Fruit fly (Drosophila melanogaster) whole organism, embryonic: ENCODE results near the gene Nf1.

Source experiments
- Aef1 ChIP-seq: fragments of 200-800 bp; sonication (Bioruptor generic); IDR thresholded peaks from 3 replicates; pipeline ENCODE4 v1.3.6; 2022; ENCODE audit warnings: missing biosample characterization, missing genetic modification characterization
- Antp ChIP-seq: fragments of 200-800 bp; sonication (Bioruptor generic); optimal IDR thresholded peaks from 3 replicates; lab custom pipeline; 2016; ENCODE audit warnings: missing biosample characterization, missing genetic modification characterization
- CG11695 ChIP-seq: fragments of 200-800 bp; sonication (Bioruptor generic); IDR thresholded peaks from 3 replicates; pipeline ENCODE4 v1.3.6; 2022; ENCODE audit warnings: missing biosample characterization, missing genetic modification characterization
- CG12155 ChIP-seq: fragments of 200-800 bp; sonication (Bioruptor generic); optimal IDR thresholded peaks from 3 replicates; lab custom pipeline; 2016; ENCODE audit warnings: missing biosample characterization, missing genetic modification characterization
- CG12769 ChIP-seq: fragments of 200-800 bp; sonication (Bioruptor generic); optimal IDR thresholded peaks from 2 replicates; lab custom pipeline; 2019; ENCODE audit warnings: missing biosample characterization, mild to moderate bottlenecking, missing genetic modification characterization, moderate library complexity
- CG13775 ChIP-seq: fragments of 200-800 bp; sonication (Bioruptor generic); optimal IDR thresholded peaks from 3 replicates; lab custom pipeline; 2017; ENCODE audit warnings: missing biosample characterization, mild to moderate bottlenecking, missing genetic modification characterization
- CG15601 ChIP-seq: fragments of 200-800 bp; sonication (Bioruptor generic); optimal IDR thresholded peaks from 3 replicates; lab custom pipeline; 2019; ENCODE audit warnings: missing biosample characterization, mild to moderate bottlenecking, missing genetic modification characterization, moderate library complexity
- CG16815 ChIP-seq: fragments of 200-800 bp; sonication (Bioruptor generic); optimal IDR thresholded peaks from 3 replicates; lab custom pipeline; 2017; ENCODE audit warnings: missing biosample characterization, mild to moderate bottlenecking, missing genetic modification characterization
- CG2202 ChIP-seq: fragments of 200-800 bp; sonication (Bioruptor generic); optimal IDR thresholded peaks from 2 replicates; lab custom pipeline; 2018; ENCODE audit warnings: missing biosample characterization, mild to moderate bottlenecking, missing genetic modification characterization
- CG2712 ChIP-seq: fragments of 200-800 bp; optimal IDR thresholded peaks from 3 replicates; lab custom pipeline; 2019; ENCODE audit warnings: missing biosample characterization, mild to moderate bottlenecking, missing genetic modification characterization, moderate library complexity
- CG2889 ChIP-seq: fragments of 200-800 bp; sonication (Bioruptor generic); IDR thresholded peaks from 3 replicates; pipeline ENCODE4 v1.3.6; 2022; ENCODE audit warnings: missing biosample characterization, missing genetic modification characterization
- CG31224 ChIP-seq: fragments of 200-800 bp; sonication (Bioruptor generic); IDR thresholded peaks from 2 replicates; pipeline ENCODE4 v1.3.6; 2022; ENCODE audit warnings: missing biosample characterization, missing genetic modification characterization
- CG5953 ChIP-seq: fragments of 200-800 bp; sonication (Bioruptor generic); IDR thresholded peaks from 2 replicates; pipeline ENCODE4 v1.3.6; 2022; ENCODE audit warnings: missing biosample characterization, missing genetic modification characterization
- CG6272 ChIP-seq: fragments of 200-800 bp; sonication (Bioruptor generic); IDR thresholded peaks from 2 replicates; pipeline ENCODE4 v1.3.6; 2022; ENCODE audit warnings: missing biosample characterization, missing genetic modification characterization
- CG6765 ChIP-seq: fragments of 200-800 bp; sonication (Bioruptor generic); optimal IDR thresholded peaks from 3 replicates; lab custom pipeline; 2017; ENCODE audit warnings: missing biosample characterization, mild to moderate bottlenecking, missing genetic modification characterization
- CG6854 ChIP-seq: fragments of 200-800 bp; sonication (Bioruptor generic); optimal IDR thresholded peaks from 3 replicates; lab custom pipeline; 2017; ENCODE audit warnings: missing biosample characterization, mild to moderate bottlenecking, missing genetic modification characterization
- CG8478 ChIP-seq: fragments of >200 bp; optimal IDR thresholded peaks from 2 replicates; lab custom pipeline; 2018
- D19B ChIP-seq: fragments of 200-800 bp; sonication (Bioruptor generic); optimal IDR thresholded peaks from 2 replicates; lab custom pipeline; 2017; ENCODE audit warnings: missing biosample characterization, mild to moderate bottlenecking, missing genetic modification characterization
- Fer3 ChIP-seq: fragments of 200-800 bp; sonication (Bioruptor generic); optimal IDR thresholded peaks from 2 replicates; lab custom pipeline; 2018; ENCODE audit warnings: missing biosample characterization, mild to moderate bottlenecking, missing genetic modification characterization, moderate library complexity
- Hsf ChIP-seq: fragments of 200-800 bp; sonication (Bioruptor generic); optimal IDR thresholded peaks from 3 replicates; lab custom pipeline; 2016; ENCODE audit warnings: missing biosample characterization, missing genetic modification characterization
- Kr ChIP-seq: fragments of 200-800 bp; sonication (Bioruptor generic); optimal IDR thresholded peaks from 2 replicates; lab custom pipeline; 2017; ENCODE audit warnings: missing biosample characterization, mild to moderate bottlenecking, missing genetic modification characterization
- Nf-YC ChIP-seq: fragments of 200-800 bp; optimal IDR thresholded peaks from 3 replicates; lab custom pipeline; 2019; ENCODE audit warnings: missing biosample characterization, mild to moderate bottlenecking, missing genetic modification characterization, moderate library complexity
- Ptx1 ChIP-seq: fragments of 200-800 bp; sonication (Bioruptor generic); IDR thresholded peaks from 2 replicates; pipeline ENCODE4 v1.3.6; 2022; ENCODE audit warnings: missing biosample characterization, missing genetic modification characterization
- Sox102F ChIP-seq: fragments of 200-800 bp; sonication (Bioruptor generic); optimal IDR thresholded peaks from 2 replicates; lab custom pipeline; 2018; ENCODE audit warnings: missing biosample characterization, mild to moderate bottlenecking, missing genetic modification characterization, moderate library complexity
- Usf ChIP-seq: fragments of 200-800 bp; sonication (Bioruptor generic); optimal IDR thresholded peaks from 2 replicates; lab custom pipeline; 2017; ENCODE audit warnings: missing genotype, missing biosample characterization, missing genetic modification characterization
- Xrp1 ChIP-seq: fragments of 200-800 bp; sonication (Bioruptor generic); IDR thresholded peaks from 2 replicates; pipeline ENCODE4 v1.3.6; 2022; ENCODE audit warnings: missing biosample characterization, missing genetic modification characterization
- ara ChIP-seq: fragments of 200-800 bp; sonication (Bioruptor generic); IDR thresholded peaks from 2 replicates; pipeline ENCODE4 v1.3.6; 2022; ENCODE audit warnings: missing biosample characterization, missing genetic modification characterization
- ato ChIP-seq: fragments of 200-800 bp; sonication (Bioruptor generic); IDR thresholded peaks from 2 replicates; pipeline ENCODE4 v1.3.6; 2022; ENCODE audit warnings: missing biosample characterization, missing genetic modification characterization; ENCODE audit not compliant: partially characterized antibody
- chm ChIP-seq: fragments of 200-800 bp; sonication (Bioruptor generic); IDR thresholded peaks from 2 replicates; pipeline ENCODE4 v1.3.6; 2022; ENCODE audit warnings: missing biosample characterization, missing genetic modification characterization
- crol ChIP-seq: fragments of 200-800 bp; sonication (Bioruptor generic); IDR thresholded peaks from 2 replicates; pipeline ENCODE4 v1.3.6; 2022; ENCODE audit warnings: missing biosample characterization, missing genetic modification characterization
- eve ChIP-seq, 2 experiments: fragments of >200 bp; optimal IDR thresholded peaks; 2 replicates each; lab custom pipeline; 2017; ENCODE audit warnings: missing biosample characterization in 2 of 2, missing genetic modification characterization in 2 of 2
- gcm ChIP-seq: fragments of 200-800 bp; sonication (Bioruptor generic); optimal IDR thresholded peaks from 2 replicates; lab custom pipeline; 2019; ENCODE audit warnings: missing biosample characterization, mild to moderate bottlenecking, missing genetic modification characterization, moderate library complexity
- mld ChIP-seq: fragments of 200-800 bp; sonication (Bioruptor generic); IDR thresholded peaks from 3 replicates; pipeline ENCODE4 v1.3.6; 2022; ENCODE audit warnings: missing biosample characterization, missing genetic modification characterization; ENCODE audit not compliant: partially characterized antibody
- nerfin-2 ChIP-seq: fragments of 200-800 bp; sonication (Bioruptor generic); IDR thresholded peaks from 2 replicates; pipeline ENCODE4 v1.3.6; 2022; ENCODE audit warnings: missing biosample characterization, missing genetic modification characterization; ENCODE audit not compliant: partially characterized antibody
- org-1 ChIP-seq: fragments of 200-800 bp; sonication (Bioruptor generic); optimal IDR thresholded peaks from 2 replicates; lab custom pipeline; 2017; ENCODE audit warnings: missing biosample characterization, missing genetic modification characterization
- pnt ChIP-seq: fragments of 200-800 bp; sonication (Bioruptor generic); optimal IDR thresholded peaks from 3 replicates; lab custom pipeline; 2016; ENCODE audit warnings: missing biosample characterization, missing genetic modification characterization
- row ChIP-seq: fragments of 200-800 bp; sonication (Bioruptor generic); IDR thresholded peaks from 3 replicates; pipeline ENCODE4 v1.3.6; 2022; ENCODE audit warnings: missing biosample characterization, missing genetic modification characterization
- sim ChIP-seq: fragments of 200-800 bp; sonication (Bioruptor generic); IDR thresholded peaks from 2 replicates; pipeline ENCODE4 v1.3.6; 2022; ENCODE audit warnings: missing biosample characterization, missing genetic modification characterization
- slbo ChIP-seq: fragments of 200-800 bp; sonication (Bioruptor generic); IDR thresholded peaks from 2 replicates; pipeline ENCODE4 v1.3.6; 2022; ENCODE audit warnings: missing biosample characterization, missing genetic modification characterization
- sob ChIP-seq: fragments of 200-800 bp; sonication (Bioruptor generic); IDR thresholded peaks from 2 replicates; pipeline ENCODE4 v1.3.6; 2022; ENCODE audit warnings: missing biosample characterization, missing genetic modification characterization
- stc ChIP-seq: fragments of 200-800 bp; sonication (Bioruptor generic); IDR thresholded peaks from 2 replicates; pipeline ENCODE4 v1.3.6; 2022; ENCODE audit warnings: missing biosample characterization, missing genetic modification characterization
- tin ChIP-seq: fragments of 200-800 bp; sonication (Bioruptor generic); optimal IDR thresholded peaks from 3 replicates; lab custom pipeline; 2016; ENCODE audit warnings: missing biosample characterization, missing genetic modification characterization
- tio ChIP-seq: fragments of 200-800 bp; sonication (Bioruptor generic); optimal IDR thresholded peaks from 2 replicates; lab custom pipeline; 2017; ENCODE audit warnings: missing biosample characterization, missing genetic modification characterization, inconsistent platforms
- tna ChIP-seq: fragments of 200-800 bp; sonication (Bioruptor generic); IDR thresholded peaks from 2 replicates; pipeline ENCODE4 v1.3.6; 2022; ENCODE audit warnings: missing biosample characterization, missing genetic modification characterization; ENCODE audit not compliant: partially characterized antibody
- trh ChIP-seq: fragments of 200-800 bp; sonication (Bioruptor generic); optimal IDR thresholded peaks from 2 replicates; lab custom pipeline; 2016; ENCODE audit warnings: missing biosample characterization, missing genetic modification characterization
- ttk ChIP-seq: fragments of 200-800 bp; sonication (Bioruptor generic); IDR thresholded peaks from 2 replicates; pipeline ENCODE4 v2.1.2; 2022; ENCODE audit warnings: missing biosample characterization, missing genetic modification characterization
- z ChIP-seq: fragments of 200-800 bp; sonication (Bioruptor generic); IDR thresholded peaks from 3 replicates; pipeline ENCODE4 v1.3.6; 2022; ENCODE audit warnings: missing biosample characterization, missing genetic modification characterization
- zen ChIP-seq: fragments of 200-800 bp; sonication (Bioruptor generic); optimal IDR thresholded peaks from 3 replicates; lab custom pipeline; 2018; ENCODE audit warnings: missing biosample characterization, mild to moderate bottlenecking, missing genetic modification characterization, moderate library complexity
- zf30C ChIP-seq: fragments of 200-800 bp; sonication (Bioruptor generic); optimal IDR thresholded peaks from 3 replicates; lab custom pipeline; 2018; ENCODE audit warnings: missing biosample characterization, mild to moderate bottlenecking, missing genetic modification characterization

The Nf1 gene

DNA sequence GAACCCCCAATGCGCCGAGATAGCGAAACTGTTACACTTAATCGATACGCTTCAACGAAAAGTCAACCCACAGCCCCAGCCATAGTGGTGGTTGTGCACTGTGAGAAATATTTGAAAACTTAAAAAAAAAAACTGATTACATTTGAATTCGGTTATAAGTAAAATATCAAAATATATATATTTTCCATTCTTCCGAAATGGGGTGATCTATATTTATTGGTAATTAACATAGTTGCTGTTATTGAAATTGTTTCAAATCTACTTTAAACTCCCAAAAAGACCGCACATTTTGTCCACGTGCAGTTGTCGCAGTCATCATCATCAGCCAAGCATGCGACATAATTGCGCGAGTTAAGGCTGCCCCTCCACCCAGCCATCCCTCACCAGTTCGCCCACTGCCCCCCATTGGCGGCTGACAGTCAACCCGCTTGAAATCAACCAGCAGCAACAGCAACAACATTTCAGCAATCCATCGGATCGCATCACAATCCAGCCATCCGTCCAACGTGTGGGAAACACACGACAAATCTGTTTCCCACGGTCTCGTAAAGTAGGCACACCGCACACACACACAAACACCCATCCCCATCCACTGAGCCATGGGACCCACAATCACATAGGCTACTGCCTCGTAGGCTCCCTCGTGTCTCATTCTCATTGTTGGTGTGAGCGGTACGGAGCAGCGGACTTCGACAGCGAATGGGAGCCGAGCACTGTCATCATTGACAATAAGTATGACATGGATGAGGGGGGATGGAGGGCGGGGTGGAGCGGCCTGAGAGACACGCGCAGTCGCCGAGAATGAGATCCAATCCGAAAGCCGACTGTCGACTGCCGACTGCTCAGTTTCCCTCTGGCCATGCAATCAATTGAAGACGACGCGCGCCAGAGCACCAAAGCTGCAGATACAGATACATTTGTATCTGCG lies 37.7 kb downstream of the Nf1 start (continued):
- TF ChIP-seq ara (GFP tag; lab: Robert Waterston, UW) (peak; percentile 72), tin (GFP tag; lab: Kevin White, UChicago) (peak; percentile 45), CG6272 (no peak), Sox102F (peak; percentile 78), z (0 out of 3 replicates have a peak, but pooled peaks have one; percentile 28), org-1 (GFP tag; lab: Kevin White, UChicago) (peak; percentile 60), CG6765 (peak; percentile 30), chm (GFP tag; lab: Robert Waterston, UW) (peak; percentile 8; the same call in 1 of the 2 replicates), CG15601 (tag; lab: Kevin White, UChicago) (peak; percentile 57), CG12155 (GFP tag; lab: Kevin White, UChicago) (peak; percentile 33), CG6854 (GFP tag; lab: Kevin White, UChicago) (peak; percentile 49), tio (GFP tag; lab: Kevin White, UChicago) (peak; percentile 50), mld (GFP tag; lab: Robert Waterston, UW) (no peak), tna (GFP tag; lab: Robert Waterston, UW) (no peak), CG5953 (GFP tag; lab: Robert Waterston, UW) (0 out of 2 replicates have a peak, but pooled peaks have one; percentile 26), CG12769 (tag; lab: Kevin White, UChicago) (peak; percentile 96), Aef1 (GFP tag; lab: Robert Waterston, UW) (peak; percentile 34; the same call in 1 of the 3 replicates), pnt (no peak), Nf-YC (tag; lab: Kevin White, UChicago) (peak; percentile 98), eve (GFP tag; optimal IDR thresholded peaks at IDR 0.05; lab: Kevin White, UChicago) (no peak), CG13775 (peak; percentile 49), CG11695 (GFP tag; lab: Robert Waterston, UW) (peak; percentile 73; the same call in 1 of the 3 replicates), CG2712 (tag; lab: Kevin White, UChicago) (peak; percentile 71), Antp (no peak), CG2889 (GFP tag; lab: Robert Waterston, UW) (0 out of 3 replicates have a peak, but pooled peaks have one; percentile 43), Kr (GFP tag; lab: Kevin White, UChicago) (no peak), Usf (GFP tag; lab: Kevin White, UChicago) (peak; percentile 1), crol (GFP tag; lab: Robert Waterston, UW) (peak; percentile 100), CG8478 (lab: Kevin White, UChicago) (peak; percentile 82), Hsf (GFP tag; lab: Kevin White, UChicago) (peak; percentile 22), zf30C (peak; percentile 72), Ptx1 (GFP tag; lab: Robert Waterston, UW) (peak; percentile 75), gcm (GFP tag; lab: Kevin White, UChicago) (peak; percentile 49), Xrp1 (GFP tag; lab: Robert Waterston, UW) (peak; percentile 78), Fer3 (tag; lab: Kevin White, UChicago) (peak; percentile 47), trh (GFP tag; lab: Kevin White, UChicago) (peak; percentile 43), slbo (peak; percentile 43), stc (GFP tag; lab: Robert Waterston, UW) (peak; percentile 70), sim (GFP tag; lab: Robert Waterston, UW) (peak; percentile 60; the same call in 1 of the 2 replicates), sob (GFP tag; lab: Robert Waterston, UW) (peak; percentile 57), zen (tag; lab: Kevin White, UChicago) (peak; percentile 47), row (GFP tag; lab: Robert Waterston, UW) (peak; percentile 66), CG2202 (tag; lab: Kevin White, UChicago) (peak; percentile 36), CG31224 (GFP tag; lab: Robert Waterston, UW) (0 out of 2 replicates have a peak, but pooled peaks have one; percentile 11), ttk (GFP tag; lab: Robert Waterston, UW) (peak; percentile 54; the same call in 1 of the 2 replicates), ato (GFP tag; lab: Robert Waterston, UW) (peak; percentile 31; the same call in 1 of the 2 replicates), CG16815 (GFP tag; lab: Kevin White, UChicago) (peak; percentile 49), D19B (peak; percentile 30), nerfin-2 (GFP tag; lab: Robert Waterston, UW) (no peak)
